Worm (Caenorhabditis elegans): ENCODE results near the gene F19F10.3.
A peak's percentile ranks its signal among the peaks of the same experiment; 100 is the strongest.

Gene F19F10.3

DNA sequence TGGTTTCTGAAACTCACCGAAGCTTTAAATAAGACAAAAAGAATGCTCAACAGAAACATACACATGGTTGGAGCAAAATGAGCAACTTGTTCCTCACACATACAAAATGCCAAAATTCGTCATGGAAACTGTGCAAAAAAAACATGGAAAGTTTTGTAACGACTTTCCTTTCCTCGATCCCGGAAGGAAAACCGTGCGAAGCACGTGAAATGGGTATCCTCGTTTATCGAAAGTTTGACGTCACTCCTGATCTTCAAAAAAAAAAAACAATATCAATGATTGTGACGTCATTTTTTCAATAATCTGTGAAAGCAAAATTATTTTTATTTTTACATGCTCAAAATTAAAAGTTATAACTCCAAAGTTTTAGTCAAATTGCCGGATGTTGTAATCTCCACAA is 18.4 kb downstream of the F19F10.3 start, which contains the start of gene clec-212:
Gene clec-212 (minus strand): TSS at position 101 of the 400 bp plus-strand sequence.
- TF ChIP-seq zip-8 (tag; optimal IDR thresholded peaks at IDR 0.05) (peak; percentile 54), mab-5 (tag; optimal IDR thresholded peaks at IDR 0.05) (no peak), nhr-237 (tag; optimal IDR thresholded peaks at IDR 0.05) (no peak)

DNA sequence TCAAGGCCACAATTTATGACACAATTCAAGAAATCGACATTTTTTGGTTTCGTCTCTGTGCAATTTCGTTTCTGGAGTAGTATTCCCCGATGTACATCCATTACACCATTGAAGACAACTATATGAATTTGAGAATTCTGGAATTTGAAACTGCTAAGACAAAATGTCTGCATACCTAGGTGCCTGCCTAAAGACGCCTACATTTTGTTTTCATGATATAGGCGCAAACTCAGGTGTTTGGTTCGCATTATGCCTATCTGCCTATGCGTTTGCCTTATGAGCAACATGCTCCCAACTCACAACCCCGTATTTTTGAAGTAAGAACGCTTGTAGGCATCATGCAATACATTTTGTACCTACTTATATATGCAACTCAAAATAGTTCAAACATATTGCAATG is 19.0 kb downstream of the F19F10.3 start, which contains the start of gene F19F10.14:
Gene F19F10.14 (minus strand): TSS at position 101 of the 400 bp plus-strand sequence.
- no peak for TF ChIP-seq lin-13 (tag; optimal IDR thresholded peaks at IDR 0.05)
- TF ChIP-seq ztf-11 (tag; optimal IDR thresholded peaks at IDR 0.05), result no peak
- no peak for TF ChIP-seq elt-3 (tag; optimal IDR thresholded peaks at IDR 0.05)
- no peak for TF ChIP-seq sem-2 (GFP tag; optimal IDR thresholded peaks at IDR 0.05)

DNA sequence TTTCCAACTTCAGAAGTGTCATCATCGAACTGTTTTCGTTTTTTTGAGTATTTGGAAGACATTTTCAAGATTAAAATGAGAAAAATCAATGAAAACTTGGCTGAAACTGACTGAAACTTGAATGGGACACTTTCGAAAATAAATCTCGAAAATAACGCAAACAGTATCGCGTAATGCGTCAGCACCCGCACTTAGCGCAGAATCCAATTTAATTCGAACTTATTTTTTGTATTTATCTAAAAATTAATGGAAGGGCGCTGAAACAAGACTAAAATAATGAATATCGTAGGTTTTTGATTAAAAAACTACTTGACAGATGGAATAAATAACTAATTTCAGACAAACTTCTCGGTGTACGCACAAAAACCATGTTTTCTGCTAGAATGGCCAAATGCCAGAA is 23.6 kb downstream of the F19F10.3 start, which contains the start of the genes snu-66 and ints-9:
Gene snu-66 (minus strand): TSS at position 108 of the 400 bp plus-strand sequence.
Gene ints-9 (plus strand): TSS at position 240 of the 400 bp plus-strand sequence.
- TF ChIP-seq lin-13 (tag; optimal IDR thresholded peaks at IDR 0.05) (no peak), ceh-43 (GFP tag; optimal IDR thresholded peaks at IDR 0.05) (no peak), hlh-1 (tag; optimal IDR thresholded peaks at IDR 0.05) (peak; percentile 6), lsy-2 (tag; optimal IDR thresholded peaks at IDR 0.05) (no peak), unc-62 (GFP tag; optimal IDR thresholded peaks at IDR 0.05) (no peak), sptf-1 (tag; optimal IDR thresholded peaks at IDR 0.05) (no peak), mep-1 (tag; optimal IDR thresholded peaks at IDR 0.05) (peak; percentile 13), sem-2 (GFP tag; optimal IDR thresholded peaks at IDR 0.05) (no peak), ceh-83 (GFP tag; optimal IDR thresholded peaks at IDR 0.05) (no peak), M03D4.4 (tag; optimal IDR thresholded peaks at IDR 0.05) (no peak), pha-4 (tag; optimal IDR thresholded peaks at IDR 0.05) (peak; percentile 32), ces-1 (GFP tag; optimal IDR thresholded peaks at IDR 0.05) (peak; percentile 67)

DNA sequence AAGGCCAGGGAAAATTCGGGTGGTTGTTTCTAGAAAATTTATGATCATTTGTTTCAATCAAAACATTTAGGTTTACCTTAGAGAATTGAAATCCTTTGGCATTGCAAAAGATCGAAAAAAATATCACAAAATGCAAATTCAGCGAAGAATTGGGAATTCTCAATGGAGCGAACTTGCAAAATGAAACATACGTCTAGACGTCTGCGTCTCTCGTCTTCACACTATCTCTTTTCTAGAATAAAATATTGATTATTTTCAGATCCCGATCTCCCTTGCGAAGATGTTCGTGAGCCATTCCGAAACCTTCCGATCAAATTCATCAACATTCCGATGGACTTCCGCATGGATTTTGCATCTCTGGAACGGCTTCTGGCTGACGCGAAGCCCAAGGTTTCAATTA is 28.5 kb downstream of the F19F10.3 start, which contains the start of gene ets-6:
Gene ets-6 (minus strand): TSS at position 169 of the 400 bp plus-strand sequence.
- peak; percentile 53 for TF ChIP-seq mep-1 (tag; optimal IDR thresholded peaks at IDR 0.05)
- TF ChIP-seq ces-1 (GFP tag; optimal IDR thresholded peaks at IDR 0.05), result peak; percentile 48
- TF ChIP-seq nhr-237 (tag; optimal IDR thresholded peaks at IDR 0.05), result peak; percentile 30
- TF ChIP-seq pha-4 (tag; optimal IDR thresholded peaks at IDR 0.05), result peak; percentile 47
- TF ChIP-seq mls-2 (tag; optimal IDR thresholded peaks at IDR 0.05), result no peak

DNA sequence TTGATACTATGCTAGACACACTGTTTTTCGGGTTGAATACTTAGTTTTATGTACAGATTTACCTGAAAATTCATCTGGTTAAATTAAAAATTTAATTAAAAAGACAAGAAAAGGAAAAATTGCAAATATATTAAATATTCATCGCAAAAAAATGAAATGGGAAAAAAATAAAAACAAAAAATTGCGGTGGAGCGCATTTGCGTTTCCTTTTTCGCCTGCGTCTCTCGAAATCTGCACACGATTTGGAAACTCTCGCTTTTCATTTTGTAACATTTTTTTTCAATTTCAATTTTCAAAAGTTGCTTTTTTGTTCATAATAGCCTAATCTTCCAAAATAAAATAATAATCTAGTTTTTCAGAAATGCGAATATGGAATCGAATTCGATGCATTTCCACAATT is 35.7 kb downstream of the F19F10.3 start, which contains the start of the genes F19F10.11 and C50E3.5:
Gene F19F10.11 (minus strand): TSS at position 68 of the 400 bp plus-strand sequence.
Gene C50E3.5 (plus strand): TSS at position 360 of the 400 bp plus-strand sequence.
- TF ChIP-seq nhr-2 (tag; optimal IDR thresholded peaks at IDR 0.05), result no peak
- no peak for TF ChIP-seq mls-2 (tag; optimal IDR thresholded peaks at IDR 0.05)
- no peak for TF ChIP-seq pha-4 (tag; optimal IDR thresholded peaks at IDR 0.05)
- peak; percentile 5 for TF ChIP-seq lsy-2 (tag; optimal IDR thresholded peaks at IDR 0.05)
- no peak for TF ChIP-seq lin-32 (GFP tag; optimal IDR thresholded peaks at IDR 0.05)
- no peak for TF ChIP-seq lin-13 (tag; optimal IDR thresholded peaks at IDR 0.05)
- no peak for TF ChIP-seq ztf-11 (tag; optimal IDR thresholded peaks at IDR 0.05)
- TF ChIP-seq hlh-1 (tag; optimal IDR thresholded peaks at IDR 0.05), result no peak
- peak; percentile 52 for TF ChIP-seq mep-1 (tag; optimal IDR thresholded peaks at IDR 0.05)
- no peak for TF ChIP-seq sem-2 (GFP tag; optimal IDR thresholded peaks at IDR 0.05)
- no peak for TF ChIP-seq ham-2 (GFP tag; optimal IDR thresholded peaks at IDR 0.05)
- no peak for TF ChIP-seq sptf-1 (tag; optimal IDR thresholded peaks at IDR 0.05)
- TF ChIP-seq flh-1 (GFP tag; optimal IDR thresholded peaks at IDR 0.05), result no peak
- no peak for TF ChIP-seq ceh-83 (GFP tag; optimal IDR thresholded peaks at IDR 0.05)
- no peak for TF ChIP-seq nhr-12 (tag; optimal IDR thresholded peaks at IDR 0.05)
- no peak for TF ChIP-seq tbx-8 (GFP tag; optimal IDR thresholded peaks at IDR 0.05)
- TF ChIP-seq ces-1 (GFP tag; optimal IDR thresholded peaks at IDR 0.05), result peak; percentile 20

DNA sequence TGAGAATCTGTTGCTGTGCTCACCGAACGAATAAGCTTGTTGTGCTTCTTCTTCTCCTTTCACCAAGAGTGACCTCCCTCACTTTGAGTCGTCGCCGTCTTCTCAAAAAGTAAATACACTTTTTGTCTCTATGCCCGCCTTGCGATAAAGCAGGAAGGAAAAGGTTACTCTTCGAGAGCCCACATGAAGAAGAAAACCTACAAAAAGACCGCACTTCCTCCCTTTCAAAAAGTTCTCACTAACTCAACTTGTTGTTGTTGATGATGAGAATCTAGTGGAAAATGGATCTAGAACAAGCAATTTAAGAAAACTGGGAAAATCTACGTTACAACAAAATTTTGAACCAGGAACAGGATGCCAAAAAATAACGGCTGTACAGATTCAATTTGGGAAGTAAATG is 38.5 kb downstream of the F19F10.3 start, which contains the start of gene C50E3.6:
Gene C50E3.6 (minus strand): TSS at position 101 of the 400 bp plus-strand sequence.
- TF ChIP-seq snpc-4 (tag; optimal IDR thresholded peaks at IDR 0.05) (no peak), nhr-76 (tag; optimal IDR thresholded peaks at IDR 0.05) (no peak), M03D4.4 (tag; optimal IDR thresholded peaks at IDR 0.05) (no peak)

DNA sequence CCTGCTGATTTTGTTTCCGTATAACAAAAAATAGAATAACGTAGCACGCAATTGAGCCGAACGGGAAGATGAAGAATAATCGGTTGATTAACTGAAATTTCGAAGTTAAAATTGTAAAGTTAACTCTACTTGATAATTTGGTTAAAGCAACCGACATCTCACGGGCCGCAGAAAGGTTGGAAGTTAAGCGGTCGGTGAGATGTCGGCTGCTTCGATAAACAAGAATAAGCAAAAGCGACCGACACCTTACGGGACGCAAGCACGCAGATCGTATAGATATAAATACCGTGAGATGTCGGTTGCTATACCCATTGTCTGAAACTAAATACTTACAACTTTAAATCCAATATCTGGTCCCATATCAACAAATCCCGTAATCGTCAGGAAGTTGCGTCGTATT is 43.2 kb downstream of the F19F10.3 start:
- TF ChIP-seq tbx-8 (GFP tag; optimal IDR thresholded peaks at IDR 0.05) (no peak), M03D4.4 (tag; optimal IDR thresholded peaks at IDR 0.05) (no peak), ztf-11 (tag; optimal IDR thresholded peaks at IDR 0.05) (no peak), nhr-28 (tag; optimal IDR thresholded peaks at IDR 0.05) (no peak), bed-3 (GFP tag; optimal IDR thresholded peaks at IDR 0.05) (no peak), lin-32 (GFP tag; optimal IDR thresholded peaks at IDR 0.05) (no peak), ceh-39 (tag; optimal IDR thresholded peaks at IDR 0.05) (no peak), sptf-1 (tag; optimal IDR thresholded peaks at IDR 0.05) (no peak), nhr-237 (tag; optimal IDR thresholded peaks at IDR 0.05) (no peak), mls-2 (tag; optimal IDR thresholded peaks at IDR 0.05) (no peak), ceh-43 (GFP tag; optimal IDR thresholded peaks at IDR 0.05) (no peak), ces-1 (GFP tag; optimal IDR thresholded peaks at IDR 0.05) (no peak), nhr-12 (tag; optimal IDR thresholded peaks at IDR 0.05) (no peak), mab-5 (tag; optimal IDR thresholded peaks at IDR 0.05) (no peak), nhr-76 (tag; optimal IDR thresholded peaks at IDR 0.05) (no peak), nhr-2 (tag; optimal IDR thresholded peaks at IDR 0.05) (no peak), zip-8 (tag; optimal IDR thresholded peaks at IDR 0.05) (no peak), unc-120 (tag; optimal IDR thresholded peaks at IDR 0.05; ENCODE audit: poor library complexity, severe bottlenecking) (no peak), unc-39 (tag; optimal IDR thresholded peaks at IDR 0.05) (no peak), elt-3 (tag; optimal IDR thresholded peaks at IDR 0.05) (no peak)

Measured in whole organism, mixed stage, embryonic.